Worm (Caenorhabditis elegans) whole organism, L4/young adult: ENCODE data around the gene col-69.

Experiments
- W03F9.2 ChIP-seq: fragments of 150-350 bp; optimal IDR thresholded peaks from 2 replicates; lab custom pipeline; 2014; ENCODE audit warnings: missing biosample characterization, missing genetic modification characterization
- dao-5 ChIP-seq: sonication (generic microtip); optimal IDR thresholded peaks from 2 replicates; lab custom pipeline; 2016; ENCODE audit warnings: missing genotype, missing genetic modification characterization, moderate library complexity, missing compliant biosample characterization
- him-1 ChIP-seq: sonication (generic microtip); optimal IDR thresholded peaks from 2 replicates; lab custom pipeline; 2016; ENCODE audit warnings: missing genotype, missing genetic modification reagents, missing genetic modification characterization, missing compliant biosample characterization

The col-69 gene

DNA sequence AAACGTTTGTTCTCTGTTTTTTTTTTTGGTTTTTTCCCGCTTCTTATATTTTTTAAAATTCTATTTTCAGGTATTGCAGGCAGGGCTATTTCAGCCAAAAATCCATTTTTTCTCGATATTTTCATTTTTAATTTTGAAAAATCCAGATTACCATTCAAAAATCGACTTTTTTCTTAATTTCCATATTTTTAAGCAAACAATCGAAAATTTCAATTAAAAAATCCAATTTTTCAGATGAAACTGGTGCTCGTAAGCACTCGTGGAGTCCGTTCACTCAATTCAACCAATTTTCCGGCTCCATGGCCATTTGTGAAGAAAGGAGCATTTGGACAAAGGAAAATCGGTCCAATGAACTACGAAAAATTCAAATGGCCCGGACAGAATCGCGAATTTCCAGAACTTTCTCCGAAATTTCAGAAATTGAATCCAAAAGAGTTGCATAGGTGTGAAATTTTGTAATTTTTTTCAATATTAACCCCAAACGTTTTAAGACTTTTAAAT, 16.8 kb downstream of the col-69 start, which contains the start of gene mrpl-41:
mrpl-41 (plus strand) TSS at position 235 of the 501 bp plus-strand sequence.
- TF ChIP-seq dao-5 (tag; lab: Kevin White, UChicago) (no peak), W03F9.2 (tag; lab: Kevin White, UChicago) (no peak), him-1 (tag; lab: Kevin White, UChicago) (no peak)

DNA sequence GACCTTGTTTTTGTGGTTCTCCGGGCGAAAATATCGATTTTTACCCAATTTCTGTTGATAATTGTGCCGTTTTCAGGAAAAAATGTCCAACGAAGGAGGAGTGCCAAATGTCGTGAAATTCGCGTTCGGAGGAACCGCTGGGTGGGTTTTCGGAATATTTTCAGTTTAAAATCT, 19.1 kb downstream of the col-69 start, which contains the start of gene misc-1:
misc-1 (plus strand) TSS at position 75 of the 174 bp plus-strand sequence.
- no peak for TF ChIP-seq dao-5 (tag; lab: Kevin White, UChicago)
- TF ChIP-seq him-1 (tag; lab: Kevin White, UChicago), result no peak
- TF ChIP-seq W03F9.2 (tag; lab: Kevin White, UChicago), result no peak

ce11 chrII:285627-286550, 19.7 kb downstream of the col-69 start, which contains the start of gene B0432.10:
Gene B0432.10, minus strand, starts transcription at chrII:286275.
- TF ChIP-seq W03F9.2 (tag; lab: Kevin White, UChicago) (peak; percentile 84), dao-5 (tag; lab: Kevin White, UChicago) (no peak), him-1 (tag; lab: Kevin White, UChicago) (no peak)

DNA sequence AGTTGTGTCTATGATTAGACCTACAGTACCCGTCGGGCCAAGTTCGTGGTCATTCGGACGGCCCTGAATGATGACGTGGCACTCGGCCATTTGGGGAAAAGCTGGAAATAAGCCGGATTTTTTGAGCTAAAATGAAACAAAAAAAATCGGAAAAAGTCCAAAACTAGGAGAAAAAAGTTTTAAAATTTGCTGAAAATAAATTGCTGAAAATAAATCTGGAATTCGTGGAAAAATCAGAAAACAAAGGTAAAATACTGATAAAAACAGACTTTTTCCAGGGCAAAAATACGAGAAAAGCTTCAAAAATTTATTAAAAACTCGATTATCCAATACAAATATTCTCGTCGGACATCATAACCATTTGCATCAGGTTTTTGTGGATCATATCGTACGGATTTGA, 22.0 kb downstream of the col-69 start, which contains the start of gene B0432.9:
B0432.9 (minus strand) TSS at position 101 of the 400 bp plus-strand sequence.
- no peak for TF ChIP-seq W03F9.2 (tag; lab: Kevin White, UChicago)
- no peak for TF ChIP-seq dao-5 (tag; lab: Kevin White, UChicago)
- TF ChIP-seq him-1 (tag; lab: Kevin White, UChicago), result no peak

DNA sequence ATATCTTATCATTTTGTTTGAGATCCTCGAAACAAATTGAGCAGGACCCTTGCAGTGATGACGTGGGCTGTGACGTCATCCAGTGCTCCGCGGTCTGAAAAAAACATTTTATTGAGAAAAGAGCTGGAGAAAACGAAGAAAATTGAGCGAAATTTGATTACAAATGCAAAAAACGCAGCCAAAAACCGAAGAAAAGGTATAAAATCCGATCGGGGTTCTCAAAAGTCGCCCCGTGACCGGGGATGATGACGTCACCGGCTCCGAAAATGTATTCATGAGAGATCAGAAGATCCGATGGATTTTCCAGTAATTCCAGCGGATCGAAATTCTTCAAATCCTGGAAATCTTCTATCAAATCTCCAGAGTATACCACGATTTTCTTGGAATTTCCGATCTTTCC, 23.1 kb downstream of the col-69 start, which contains the start of gene trul-1:
trul-1 (minus strand) TSS at position 101 of the 400 bp plus-strand sequence.
- TF ChIP-seq him-1 (tag; lab: Kevin White, UChicago) (no peak), W03F9.2 (tag; lab: Kevin White, UChicago) (no peak), dao-5 (tag; lab: Kevin White, UChicago) (no peak)

ce11 chrII:278636-279035, 26.9 kb downstream of the col-69 start, which contains the start of gene B0432.8:
Gene B0432.8, minus strand, starts transcription at chrII:278736.
- TF ChIP-seq W03F9.2 (tag; lab: Kevin White, UChicago) (no peak), dao-5 (tag; lab: Kevin White, UChicago) (no peak), him-1 (tag; lab: Kevin White, UChicago) (no peak)

ce11 chrII:273872-274271, 31.7 kb downstream of the col-69 start, which contains the start of gene B0432.7:
Gene B0432.7, minus strand, starts transcription at chrII:273972.
- TF ChIP-seq him-1 (tag; lab: Kevin White, UChicago) (no peak), dao-5 (tag; lab: Kevin White, UChicago) (no peak), W03F9.2 (tag; lab: Kevin White, UChicago) (no peak)

DNA sequence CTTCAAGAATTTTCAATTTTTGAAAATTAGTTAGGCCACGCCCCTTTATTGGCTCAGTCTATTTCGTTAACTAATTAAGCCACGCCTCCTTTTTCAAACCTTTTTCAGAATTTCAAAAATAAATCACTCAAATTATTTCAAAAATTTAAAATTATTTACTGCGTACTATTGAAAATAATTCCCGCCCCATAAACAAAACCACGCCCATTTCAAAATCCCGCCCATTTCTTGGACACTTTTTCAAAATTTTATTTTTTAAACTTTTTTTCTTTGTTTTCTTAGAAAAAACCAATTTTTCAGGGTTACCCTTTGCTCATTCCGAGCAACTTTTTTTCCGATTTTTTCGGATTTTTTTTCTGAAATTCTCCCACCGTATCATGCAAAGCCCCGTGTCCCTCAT, 41.5 kb downstream of the col-69 start, which contains the start of gene B0432.14:
B0432.14 (plus strand) TSS at position 301 of the 400 bp plus-strand sequence.
- no peak for TF ChIP-seq dao-5 (tag; lab: Kevin White, UChicago)
- no peak for TF ChIP-seq W03F9.2 (tag; lab: Kevin White, UChicago)
- TF ChIP-seq him-1 (tag; lab: Kevin White, UChicago), result no peak

ce11 chrII:263563-263962, 42.0 kb downstream of the col-69 start, which contains the start of gene scc-2:
Gene scc-2, minus strand, starts transcription at chrII:263663.
- TF ChIP-seq W03F9.2 (tag; lab: Kevin White, UChicago) (no peak), him-1 (tag; lab: Kevin White, UChicago) (no peak), dao-5 (tag; lab: Kevin White, UChicago) (no peak)

DNA sequence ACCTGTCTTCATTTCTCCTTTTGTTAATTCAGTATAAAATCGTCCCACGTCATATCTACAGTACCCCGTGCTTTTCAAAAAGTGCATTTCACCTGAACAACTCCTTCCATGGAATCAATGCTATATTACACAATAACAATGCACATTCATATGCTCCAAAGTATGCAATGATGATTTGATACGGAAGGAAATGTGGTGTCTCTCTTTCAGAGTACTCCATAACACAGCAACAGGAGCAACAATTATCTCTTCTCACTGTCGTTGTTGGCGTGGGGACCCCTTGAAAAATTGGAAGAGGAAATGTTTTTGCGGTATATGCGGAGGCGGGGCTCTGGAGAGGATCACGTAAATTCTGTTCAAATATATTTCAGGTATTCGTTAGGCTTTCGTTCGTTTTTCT, 48.0 kb downstream of the col-69 start, which contains the start of gene cat-2:
cat-2 (plus strand) TSS at position 301 of the 400 bp plus-strand sequence.
- TF ChIP-seq him-1 (tag; lab: Kevin White, UChicago) (no peak), W03F9.2 (tag; lab: Kevin White, UChicago) (no peak), dao-5 (tag; lab: Kevin White, UChicago) (no peak)

DNA sequence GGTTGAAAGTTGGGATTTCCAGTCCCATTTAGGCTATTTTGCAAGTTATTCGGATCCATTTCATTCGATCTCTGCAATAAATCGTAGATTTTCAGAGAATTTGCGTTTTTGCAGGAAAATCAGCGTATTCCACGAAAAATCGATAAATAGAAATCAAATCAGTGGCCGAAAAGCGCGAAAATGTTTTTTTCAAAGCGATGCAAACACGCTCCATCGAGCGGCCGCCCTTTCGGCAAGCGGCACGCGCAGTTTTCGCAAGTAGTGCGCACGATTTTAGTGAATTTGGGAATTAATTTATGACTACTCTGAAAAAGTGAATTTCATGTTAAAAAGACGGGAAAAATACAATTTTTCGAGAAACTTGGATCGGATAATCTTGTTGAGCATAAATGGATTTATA, 50.4 kb downstream of the col-69 start:
- TF ChIP-seq W03F9.2 (tag; lab: Kevin White, UChicago) (peak; percentile 93), dao-5 (tag; lab: Kevin White, UChicago) (peak; percentile 32), him-1 (tag; lab: Kevin White, UChicago) (peak; percentile 49)
